Fruit fly (Drosophila melanogaster) ovary, adult (tissue): ENCODE measurements around the gene CG17770.

ENCODE experiments used
- CG17801 ChIP-seq: fragments of 200-800 bp; optimal IDR thresholded peaks from 2 replicates; lab custom pipeline; 2019; ENCODE audit warnings: missing biosample characterization, mild to moderate bottlenecking, missing genetic modification characterization, moderate library complexity; ENCODE audit not compliant: partially characterized antibody

The CG17770 gene

dm6 chr3R:25829598-25829997 lies 17.9 kb downstream of the CG17770 start, which contains the start of gene Mst57Dc:
TSS of gene Mst57Dc (minus strand) at chr3R:25829698.
- TF ChIP-seq CG17801 (GFP tag; lab: Kevin White, UChicago) = no peak

dm6 chr3R:25830128-25830527 lies 18.4 kb downstream of the CG17770 start, which contains the start of gene Sfp96F:
TSS of gene Sfp96F (minus strand) at chr3R:25830228.
- TF ChIP-seq CG17801 (GFP tag; lab: Kevin White, UChicago) = no peak

dm6 chr3R:25830814-25831213 lies 19.1 kb downstream of the CG17770 start, which contains the start of gene Mst57Db:
TSS of gene Mst57Db (minus strand) at chr3R:25830914.
- TF ChIP-seq CG17801 (GFP tag; lab: Kevin White, UChicago) = no peak

DNA sequence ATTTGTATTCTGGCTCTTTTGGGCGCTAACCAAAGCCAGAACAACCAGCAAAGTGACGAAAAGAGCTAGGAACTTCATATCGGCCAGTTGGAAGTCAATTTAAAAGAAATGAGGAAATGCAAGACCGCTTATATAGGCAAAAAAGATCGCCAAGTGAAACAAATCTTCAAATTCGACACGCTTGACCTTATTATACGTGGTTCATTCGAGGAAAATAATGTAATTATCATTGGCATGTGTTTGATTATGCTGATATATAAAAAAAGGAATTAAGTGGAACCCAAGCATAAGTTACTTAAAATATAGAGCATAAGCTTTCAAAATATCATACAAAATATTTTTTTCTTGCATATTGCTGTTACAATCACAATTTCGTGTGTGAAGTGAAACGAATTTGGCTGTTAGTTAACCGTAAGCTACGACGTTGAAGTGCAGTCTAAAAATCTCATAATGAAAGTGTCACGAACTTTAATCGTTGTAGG lies 20.1 kb downstream of the CG17770 start, which contains the start of the genes Mst57Da and alpha4GT2:
Mst57Da (minus strand) TSS at position 101 of the 482 bp plus-strand sequence.
alpha4GT2 (plus strand) TSS at position 432 of the 482 bp plus-strand sequence.
- no peak for TF ChIP-seq CG17801 (GFP tag; lab: Kevin White, UChicago)

dm6 chr3R:25851224-25851682 lies 39.5 kb downstream of the CG17770 start, which contains the start of the genes CG14545 and CG5886:
TSS of gene CG14545 (minus strand) at chr3R:25851291.
TSS of gene CG5886 (plus strand) at chr3R:25851632.
- no peak for TF ChIP-seq CG17801 (GFP tag; lab: Kevin White, UChicago)

dm6 chr3R:25854825-25855224 lies 43.1 kb downstream of the CG17770 start:
- TF ChIP-seq CG17801 (GFP tag; lab: Kevin White, UChicago) = no peak

- no peak for TF ChIP-seq CG17801 (GFP tag; lab: Kevin White, UChicago)
Observed at dm6 chr3R:25855594-25856305, 44.0 kb downstream of the CG17770 start, which contains the start of gene CG5890. TSS of gene CG5890 (plus strand) at chr3R:25856154.
